Worm (Caenorhabditis elegans) whole organism, L1 larva: ENCODE measurements around the gene bbs-5.

ENCODE experiments used
- C34B4.2 ChIP-seq: sonication (generic microtip); optimal IDR thresholded peaks from 2 replicates; lab custom pipeline; 2017; ENCODE audit warnings: mild to moderate bottlenecking, missing genetic modification characterization, missing compliant biosample characterization
- alr-1 ChIP-seq: fragments of 200-800 bp; sonication (Bioruptor generic); optimal IDR thresholded peaks from 2 replicates; lab custom pipeline; 2018; ENCODE audit warnings: borderline replicate concordance, mild to moderate bottlenecking, missing genetic modification characterization, missing compliant biosample characterization
- blmp-1 ChIP-seq: fragments of 150-350 bp; optimal IDR thresholded peaks from 2 replicates; lab custom pipeline; 2014; ENCODE audit warnings: missing biosample characterization, missing genetic modification characterization
- ceh-8 ChIP-seq: fragments of 200-800 bp; sonication (Bioruptor generic); optimal IDR thresholded peaks from 2 replicates; lab custom pipeline; 2018; ENCODE audit warnings: mild to moderate bottlenecking, missing genetic modification characterization, moderate library complexity, missing compliant biosample characterization
- ceh-90 ChIP-seq: sonication (generic microtip); optimal IDR thresholded peaks from 2 replicates; lab custom pipeline; 2016; ENCODE audit warnings: missing genetic modification characterization, missing compliant biosample characterization
- egl-13 ChIP-seq: sonication (generic microtip); optimal IDR thresholded peaks from 2 replicates; lab custom pipeline; 2016; ENCODE audit warnings: missing genotype, missing genetic modification reagents, missing genetic modification characterization, missing compliant biosample characterization
- elt-3 ChIP-seq, 6 experiments: fragments of 150-350 bp in 1 of 6; sonication (generic microtip); optimal IDR thresholded peaks; 2 replicates each; lab custom pipeline; 2017 to 2018; ENCODE audit warnings: missing biosample characterization in 6 of 6, missing genetic modification characterization in 6 of 6, inconsistent platforms in 1 of 6
- grh-1 ChIP-seq: fragments of 200-800 bp; sonication (Bioruptor generic); IDR thresholded peaks from 2 replicates; pipeline ENCODE4 v1.3.6; 2022; ENCODE audit warnings: missing genetic modification reagents, missing genetic modification characterization, missing compliant biosample characterization
- hlh-4 ChIP-seq: sonication (generic microtip); optimal IDR thresholded peaks from 2 replicates; lab custom pipeline; 2016; ENCODE audit warnings: mild to moderate bottlenecking, missing genetic modification characterization, missing compliant biosample characterization
- lin-14 ChIP-seq: fragments of 200-800 bp; sonication (Bioruptor generic); optimal IDR thresholded peaks from 2 replicates; lab custom pipeline; 2018; ENCODE audit warnings: mild to moderate bottlenecking, missing genetic modification characterization, moderate library complexity, missing compliant biosample characterization
- lin-35 ChIP-seq, 2 experiments: fragments of 150-350 bp; optimal IDR thresholded peaks; 2 replicates each; lab custom pipeline; 2014; ENCODE audit warnings: missing biosample characterization in 2 of 2, missing genetic modification characterization in 2 of 2, missing genetic modification reagents in 2 of 2
- lin-39 ChIP-seq: fragments of 150-350 bp; optimal IDR thresholded peaks from 2 replicates; lab custom pipeline; 2014; ENCODE audit warnings: missing biosample characterization, missing genetic modification reagents, missing genetic modification characterization
- mab-9 ChIP-seq: fragments of 200-800 bp; sonication (Bioruptor generic); IDR thresholded peaks from 2 replicates; pipeline ENCODE4 v1.3.6; 2022; ENCODE audit warnings: missing genetic modification reagents, missing genetic modification characterization, missing compliant biosample characterization
- mef-2 ChIP-seq: fragments of 150-350 bp; optimal IDR thresholded peaks from 2 replicates; lab custom pipeline; 2014; ENCODE audit warnings: missing biosample characterization, missing genetic modification characterization
- nhr-12 ChIP-seq: sonication (generic microtip); optimal IDR thresholded peaks from 2 replicates; lab custom pipeline; 2017; ENCODE audit warnings: missing biosample characterization, missing genetic modification characterization
- nhr-19 ChIP-seq: fragments of 200-800 bp; sonication (Bioruptor generic); conservative IDR thresholded peaks from 2 replicates; pipeline ENCODE4 v1.3.6; 2022; ENCODE audit warnings: missing genetic modification characterization, missing compliant biosample characterization
- nhr-20 ChIP-seq: sonication (generic microtip); optimal IDR thresholded peaks from 2 replicates; lab custom pipeline; 2016; ENCODE audit warnings: mild to moderate bottlenecking, missing genetic modification characterization, missing compliant biosample characterization
- nhr-237 ChIP-seq: fragments of 150-350 bp; optimal IDR thresholded peaks from 2 replicates; lab custom pipeline; 2014; ENCODE audit warnings: missing biosample characterization, missing genetic modification characterization
- nhr-71 ChIP-seq: sonication (generic microtip); optimal IDR thresholded peaks from 2 replicates; lab custom pipeline; 2016; ENCODE audit warnings: mild to moderate bottlenecking, missing genetic modification characterization, moderate library complexity, missing compliant biosample characterization
- nhr-84 ChIP-seq: sonication (generic microtip); optimal IDR thresholded peaks from 2 replicates; lab custom pipeline; 2017; ENCODE audit warnings: missing biosample characterization, missing genetic modification characterization
- nhr-85 ChIP-seq: sonication (generic microtip); peaks from one replicate; lab custom pipeline; 2016; ENCODE audit warnings: missing genetic modification characterization, inconsistent platforms, missing compliant biosample characterization
- nhr-90 ChIP-seq: sonication (generic microtip); optimal IDR thresholded peaks from 2 replicates; lab custom pipeline; 2016; ENCODE audit warnings: mild to moderate bottlenecking, missing genetic modification characterization, missing compliant biosample characterization; ENCODE audit not compliant: poor library complexity
- pag-3 ChIP-seq: sonication (generic microtip); optimal IDR thresholded peaks from 2 replicates; lab custom pipeline; 2017; ENCODE audit warnings: missing genetic modification characterization, mild to moderate bottlenecking, missing compliant biosample characterization, antibody characterized with exemption, borderline replicate concordance; ENCODE audit not compliant: insufficient read depth
- pax-3 ChIP-seq: fragments of 200-800 bp; sonication (Bioruptor generic); optimal IDR thresholded peaks from 2 replicates; lab custom pipeline; 2018; ENCODE audit warnings: mild to moderate bottlenecking, missing genetic modification characterization, moderate library complexity, missing compliant biosample characterization
- rnt-1 ChIP-seq: sonication (generic microtip); optimal IDR thresholded peaks from 2 replicates; lab custom pipeline; 2016; ENCODE audit warnings: mild to moderate bottlenecking, missing genetic modification characterization, moderate library complexity, missing compliant biosample characterization
- snpc-4 ChIP-seq: fragments of 150-350 bp; optimal IDR thresholded peaks from 2 replicates; lab custom pipeline; 2014; ENCODE audit warnings: missing biosample characterization, missing genetic modification characterization
- snu-23 ChIP-seq: sonication (generic microtip); optimal IDR thresholded peaks from 2 replicates; lab custom pipeline; 2016; ENCODE audit warnings: missing genetic modification characterization, missing compliant biosample characterization
- sup-37 ChIP-seq: fragments of 200-800 bp; sonication (Bioruptor generic); optimal IDR thresholded peaks from 2 replicates; lab custom pipeline; 2018; ENCODE audit warnings: mild to moderate bottlenecking, missing genetic modification characterization, missing compliant biosample characterization
- tbx-2 ChIP-seq: sonication (generic microtip); optimal IDR thresholded peaks from 2 replicates; lab custom pipeline; 2016; ENCODE audit warnings: missing genetic modification characterization, missing compliant biosample characterization
- tlp-1 ChIP-seq: fragments of 150-350 bp; optimal IDR thresholded peaks from 2 replicates; lab custom pipeline; 2014; ENCODE audit warnings: missing biosample characterization, missing genetic modification characterization
- unc-30 ChIP-seq: sonication (generic microtip); optimal IDR thresholded peaks from 2 replicates; lab custom pipeline; 2017; ENCODE audit warnings: missing biosample characterization, missing genetic modification characterization
- unc-62 ChIP-seq: fragments of 150-350 bp; optimal IDR thresholded peaks from 2 replicates; lab custom pipeline; 2014; ENCODE audit warnings: missing biosample characterization, missing genetic modification reagents, missing genetic modification characterization

bbs-5 gene

DNA sequence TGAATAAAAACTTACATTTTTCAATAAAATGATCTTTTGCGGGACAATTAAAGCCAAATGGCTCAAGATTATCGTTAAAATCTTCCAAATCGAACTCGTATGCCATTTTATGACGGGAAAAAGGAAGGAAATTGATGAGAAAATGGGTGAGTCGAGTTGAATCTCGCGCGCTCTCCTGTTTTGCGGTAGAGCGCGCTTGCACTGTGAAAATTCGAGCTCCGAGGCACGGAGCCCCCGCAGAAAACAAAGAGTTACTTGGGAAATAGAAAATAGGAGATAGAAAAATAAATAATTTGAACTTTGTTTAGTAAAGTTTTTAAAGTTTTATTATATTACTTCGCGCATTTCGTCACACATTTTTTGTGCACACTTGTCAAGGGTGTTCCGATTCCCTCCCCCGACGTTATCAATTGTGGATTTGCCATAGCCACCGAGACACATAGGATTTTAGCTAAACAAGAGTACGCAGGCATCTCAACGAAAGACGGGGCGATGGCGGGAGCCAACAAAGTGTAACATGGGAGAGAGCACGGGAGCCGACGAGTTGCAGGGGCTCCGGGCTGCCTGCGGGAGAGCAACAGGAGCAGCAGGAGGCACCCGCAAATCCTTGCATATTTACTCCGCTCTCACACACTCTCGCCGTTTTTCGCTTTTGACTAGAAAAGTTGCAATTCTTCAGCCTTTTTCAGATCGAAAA is 13.0 kb downstream of the bbs-5 start, which contains the start of the genes div-1 and cor-1 (continued):
- TF ChIP-seq egl-13 (tag; lab: Kevin White, UChicago) (no peak), lin-14 (peak; percentile 66), C34B4.2 (no peak), snu-23 (GFP tag; lab: Kevin White, UChicago) (peak; percentile 32), nhr-237 (tag; lab: Kevin White, UChicago) (no peak), ceh-90 (no peak)

DNA sequence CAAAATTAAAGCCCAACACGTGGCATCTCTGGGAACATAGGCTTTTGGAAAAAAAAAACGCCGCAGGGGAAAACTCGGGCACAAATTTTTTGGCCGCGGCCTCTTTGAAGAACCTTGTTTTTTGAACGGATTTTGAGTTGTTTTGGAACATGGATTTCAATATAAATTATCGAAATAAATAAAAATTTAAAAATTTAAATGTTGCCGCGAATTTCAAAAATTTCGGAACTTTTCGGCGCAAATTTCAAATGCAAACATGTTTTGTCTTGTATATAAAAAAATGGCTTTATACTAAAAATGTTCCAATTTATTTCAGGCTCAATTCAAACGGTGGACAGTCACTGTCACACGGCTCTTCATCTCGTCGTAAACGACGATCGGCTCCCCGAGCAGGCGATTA is 17.6 kb downstream of the bbs-5 start:
- no peak for TF ChIP-seq tbx-2 (tag; lab: Kevin White, UChicago)
- no peak for TF ChIP-seq tlp-1 (tag; lab: Kevin White, UChicago)
- peak; percentile 56 for TF ChIP-seq nhr-85 (tag; lab: Kevin White, UChicago)
- no peak for TF ChIP-seq nhr-84 (tag; lab: Kevin White, UChicago)
- TF ChIP-seq pax-3 (tag; lab: Kevin White, UChicago): no peak

DNA sequence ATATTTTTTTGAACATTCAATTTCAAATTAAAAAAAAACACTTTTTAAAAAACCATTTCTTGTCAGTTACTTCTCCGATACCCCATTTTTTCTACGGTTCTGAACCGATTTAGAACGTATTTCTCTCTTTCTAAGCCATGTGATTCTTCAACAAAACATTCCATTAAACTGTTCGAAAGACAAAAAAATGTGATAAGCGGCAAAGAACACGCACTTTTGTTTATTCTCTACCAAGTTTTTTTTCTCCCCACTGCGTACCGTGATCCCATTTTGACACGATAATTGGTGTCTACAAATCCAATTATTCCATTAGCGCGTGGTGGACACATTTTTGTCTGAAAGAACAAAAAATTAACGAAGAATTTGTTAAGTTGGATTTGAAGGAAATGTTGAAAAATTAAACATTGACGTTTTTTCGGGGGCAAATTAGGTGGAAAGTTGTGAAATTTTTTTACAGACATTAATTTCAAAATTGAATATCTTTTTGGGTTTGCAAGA is 20.2 kb downstream of the bbs-5 start:
- 0 out of 2 replicates have a peak, but pooled peaks have one; percentile 16 for TF ChIP-seq grh-1
- TF ChIP-seq ceh-8 (GFP tag; lab: Kevin White, UChicago): peak; percentile 95
- no peak for TF ChIP-seq nhr-90 (tag; lab: Kevin White, UChicago)
- TF ChIP-seq nhr-71 (tag; lab: Kevin White, UChicago): peak; percentile 24
- TF ChIP-seq nhr-19 (GFP tag; lab: Robert Waterston, UW): peak; percentile 49
- peak in 1 of 6 experiments; percentile 77 for TF ChIP-seq elt-3 (tag; optimal IDR thresholded peaks at IDR 0.05; lab: Kevin White, UChicago)
- no peak for TF ChIP-seq nhr-20 (tag; lab: Kevin White, UChicago)
- peak; percentile 22 for TF ChIP-seq blmp-1
- no peak for TF ChIP-seq snpc-4
- no peak for TF ChIP-seq mab-9
- TF ChIP-seq lin-14: peak; percentile 42
- TF ChIP-seq nhr-85 (tag; lab: Kevin White, UChicago): peak; percentile 86
- no peak for TF ChIP-seq hlh-4
- no peak for TF ChIP-seq sup-37 (GFP tag; lab: Kevin White, UChicago)
- no peak for TF ChIP-seq lin-39 (tag; lab: Kevin White, UChicago)
- TF ChIP-seq, all 84 proteins: peak for 8

DNA sequence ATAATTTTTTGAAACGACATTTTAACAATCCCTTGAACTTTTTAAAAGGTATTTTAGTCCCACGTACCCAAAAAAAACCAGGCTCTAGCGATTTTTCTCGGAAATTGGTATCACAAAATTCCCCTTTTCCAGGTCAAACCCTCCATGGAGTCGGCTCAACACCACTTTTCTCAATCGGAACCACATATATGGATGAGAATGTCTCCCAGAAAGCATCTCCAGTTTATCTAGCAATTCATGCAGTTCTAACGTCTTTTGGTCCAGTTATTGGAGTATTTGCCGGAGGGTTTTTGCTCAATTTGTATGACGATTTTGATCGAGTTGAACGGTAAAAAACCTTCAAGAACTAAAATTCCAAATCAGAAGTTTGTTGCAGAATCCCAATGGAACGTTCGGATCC is 21.5 kb downstream of the bbs-5 start:
- TF ChIP-seq nhr-12 (no peak), ceh-8 (GFP tag; lab: Kevin White, UChicago) (no peak), pag-3 (tag; lab: Kevin White, UChicago) (no peak), rnt-1 (no peak), hlh-4 (no peak), mef-2 (tag; lab: Kevin White, UChicago) (no peak), unc-30 (tag; lab: Kevin White, UChicago) (no peak)

DNA sequence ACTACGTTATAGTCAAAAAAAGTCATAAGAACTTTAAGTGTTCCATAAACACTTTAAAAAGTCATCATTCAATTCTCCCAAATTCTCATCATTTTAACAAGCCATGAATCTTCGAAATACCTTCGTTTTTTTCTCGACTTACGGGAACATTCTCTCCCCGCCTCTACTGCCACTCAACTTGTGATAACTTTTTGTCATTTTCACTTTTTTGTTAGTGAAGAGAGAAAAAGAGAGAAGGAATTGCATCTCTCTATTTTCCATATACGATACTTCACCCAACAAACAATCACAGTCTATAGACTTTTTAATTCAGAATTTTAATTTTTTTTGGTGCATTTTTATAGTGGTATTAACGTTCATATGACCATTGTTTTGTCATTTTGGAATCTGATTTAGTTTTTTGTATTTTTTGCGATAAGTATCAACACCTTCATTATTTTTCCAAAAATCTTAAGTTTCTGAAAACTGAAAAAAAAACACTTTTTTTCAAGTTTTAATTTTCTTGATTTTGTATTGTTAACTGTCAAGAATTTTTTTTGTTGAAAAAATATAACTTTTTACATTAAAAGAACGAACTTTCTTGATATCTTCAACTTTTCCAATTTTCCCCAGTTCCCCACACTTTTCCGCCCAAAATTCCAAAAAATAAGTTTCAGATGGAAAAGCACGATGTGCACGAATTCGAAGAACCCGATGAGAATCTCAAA is 23.0 kb downstream of the bbs-5 start, which contains the start of gene Y70G10A.3:
Y70G10A.3 (plus strand) TSS at position 657 of the 707 bp plus-strand sequence.
- TF ChIP-seq elt-3 (tag; optimal IDR thresholded peaks at IDR 0.05; lab: Kevin White, UChicago) (peak in 1 of 6 experiments; percentile 78), lin-14 (peak; percentile 16), lin-35 (GFP tag; optimal IDR thresholded peaks at IDR 0.05; lab: Kevin White, UChicago) (peak in 1 of 2 experiments; percentile 5), nhr-71 (tag; lab: Kevin White, UChicago) (peak; percentile 10), blmp-1 (peak; percentile 92), nhr-20 (tag; lab: Kevin White, UChicago) (peak; percentile 9), snu-23 (GFP tag; lab: Kevin White, UChicago) (peak; percentile 26), C34B4.2 (no peak), nhr-85 (tag; lab: Kevin White, UChicago) (peak; percentile 71), unc-62 (no peak), alr-1 (tag; lab: Kevin White, UChicago) (no peak)
- TF ChIP-seq, all 84 proteins: peak for 8
